Worm (Caenorhabditis elegans) whole organism, L1 larva: ENCODE results near the gene K03H1.7.

Source experiments
- C04F5.9 ChIP-seq: sonication (generic microtip); optimal IDR thresholded peaks from 2 replicates; lab custom pipeline; 2016; ENCODE audit warnings: missing genetic modification characterization, missing compliant biosample characterization
- C16A3.4 ChIP-seq: fragments of 150-350 bp; optimal IDR thresholded peaks from 2 replicates; lab custom pipeline; 2014; ENCODE audit warnings: missing biosample characterization, missing genetic modification characterization
- Y116A8C.19 ChIP-seq: sonication (generic microtip); optimal IDR thresholded peaks from 2 replicates; lab custom pipeline; 2016; ENCODE audit warnings: missing compliant biosample characterization, missing genetic modification characterization, borderline replicate concordance
- ama-1 ChIP-seq: fragments of 150-350 bp; optimal IDR thresholded peaks from 2 replicates; lab custom pipeline; 2014
- blmp-1 ChIP-seq: fragments of 150-350 bp; optimal IDR thresholded peaks from 2 replicates; lab custom pipeline; 2014; ENCODE audit warnings: missing biosample characterization, missing genetic modification characterization
- ceh-8 ChIP-seq: fragments of 200-800 bp; sonication (Bioruptor generic); optimal IDR thresholded peaks from 2 replicates; lab custom pipeline; 2018; ENCODE audit warnings: mild to moderate bottlenecking, missing genetic modification characterization, moderate library complexity, missing compliant biosample characterization
- ceh-90 ChIP-seq: sonication (generic microtip); optimal IDR thresholded peaks from 2 replicates; lab custom pipeline; 2016; ENCODE audit warnings: missing genetic modification characterization, missing compliant biosample characterization
- ces-1 ChIP-seq: fragments of 150-350 bp; optimal IDR thresholded peaks from 2 replicates; lab custom pipeline; 2014; ENCODE audit warnings: missing biosample characterization, missing genetic modification reagents, missing genetic modification characterization
- dpl-1 ChIP-seq, 3 experiments: fragments of 150-350 bp in 2 of 3; sonication (generic microtip) in 1 of 3; optimal IDR thresholded peaks; 2 replicates each; lab custom pipeline; 2014 to 2017; ENCODE audit warnings: missing biosample characterization in 3 of 3, missing genetic modification characterization in 3 of 3, missing genetic modification reagents in 3 of 3
- dsc-1 ChIP-seq: sonication (generic microtip); optimal IDR thresholded peaks from 2 replicates; lab custom pipeline; 2016; ENCODE audit warnings: mild to moderate bottlenecking, missing genetic modification characterization, missing compliant biosample characterization
- efl-1 ChIP-seq, 4 experiments: fragments of 150-350 bp; optimal IDR thresholded peaks in 3 of 4; peaks in 1 of 4; 1 replicate in 1 of 4; 2 replicates in 3 of 4; lab custom pipeline; 2014; ENCODE audit warnings: missing biosample characterization in 2 of 4, missing genetic modification characterization in 2 of 4, missing genetic modification reagents in 2 of 4
- efl-3 ChIP-seq: fragments of 200-800 bp; sonication (Bioruptor generic); optimal IDR thresholded peaks from 2 replicates; lab custom pipeline; 2018; ENCODE audit warnings: mild to moderate bottlenecking, missing genetic modification characterization, missing compliant biosample characterization
- egl-13 ChIP-seq: sonication (generic microtip); optimal IDR thresholded peaks from 2 replicates; lab custom pipeline; 2016; ENCODE audit warnings: missing genotype, missing genetic modification reagents, missing genetic modification characterization, missing compliant biosample characterization
- fkh-4 ChIP-seq: sonication (generic microtip); optimal IDR thresholded peaks from 2 replicates; lab custom pipeline; 2016; ENCODE audit warnings: missing compliant biosample characterization, missing genetic modification characterization, borderline replicate concordance
- fkh-8 ChIP-seq: sonication (generic microtip); optimal IDR thresholded peaks from 2 replicates; lab custom pipeline; 2016; ENCODE audit warnings: mild to moderate bottlenecking, missing genetic modification characterization, missing compliant biosample characterization
- grh-1 ChIP-seq: fragments of 200-800 bp; sonication (Bioruptor generic); IDR thresholded peaks from 2 replicates; pipeline ENCODE4 v1.3.6; 2022; ENCODE audit warnings: missing genetic modification reagents, missing genetic modification characterization, missing compliant biosample characterization
- lin-14 ChIP-seq: fragments of 200-800 bp; sonication (Bioruptor generic); optimal IDR thresholded peaks from 2 replicates; lab custom pipeline; 2018; ENCODE audit warnings: mild to moderate bottlenecking, missing genetic modification characterization, moderate library complexity, missing compliant biosample characterization
- lin-15B ChIP-seq: fragments of 150-350 bp; sonication (generic microtip); optimal IDR thresholded peaks from 3 replicates; lab custom pipeline; 2014; ENCODE audit warnings: missing biosample characterization, missing genetic modification characterization
- lsy-2 ChIP-seq, 2 experiments: fragments of 150-350 bp; optimal IDR thresholded peaks; 2 replicates each; lab custom pipeline; 2014; ENCODE audit warnings: missing biosample characterization in 2 of 2, missing genetic modification characterization in 2 of 2
- mdl-1 ChIP-seq, 2 experiments: fragments of 150-350 bp; optimal IDR thresholded peaks; 2 replicates each; lab custom pipeline; 2014 to 2017; ENCODE audit warnings: missing biosample characterization in 2 of 2, missing genetic modification characterization in 2 of 2, inconsistent platforms in 1 of 2
- mep-1 ChIP-seq: fragments of 150-350 bp; optimal IDR thresholded peaks from 2 replicates; lab custom pipeline; 2014; ENCODE audit warnings: missing biosample characterization, missing genetic modification characterization
- nhr-11 ChIP-seq: fragments of 150-350 bp; optimal IDR thresholded peaks from 2 replicates; lab custom pipeline; 2014; ENCODE audit warnings: missing biosample characterization, missing genetic modification characterization
- nhr-76 ChIP-seq: sonication (generic microtip); optimal IDR thresholded peaks from 2 replicates; lab custom pipeline; 2017; ENCODE audit warnings: missing biosample characterization, missing genetic modification characterization
- nhr-84 ChIP-seq: sonication (generic microtip); optimal IDR thresholded peaks from 2 replicates; lab custom pipeline; 2017; ENCODE audit warnings: missing biosample characterization, missing genetic modification characterization
- nhr-85 ChIP-seq: sonication (generic microtip); peaks from one replicate; lab custom pipeline; 2016; ENCODE audit warnings: missing genetic modification characterization, inconsistent platforms, missing compliant biosample characterization
- rnt-1 ChIP-seq: sonication (generic microtip); optimal IDR thresholded peaks from 2 replicates; lab custom pipeline; 2016; ENCODE audit warnings: mild to moderate bottlenecking, missing genetic modification characterization, moderate library complexity, missing compliant biosample characterization
- snpc-4 ChIP-seq: fragments of 150-350 bp; optimal IDR thresholded peaks from 2 replicates; lab custom pipeline; 2014; ENCODE audit warnings: missing biosample characterization, missing genetic modification characterization
- snu-23 ChIP-seq: sonication (generic microtip); optimal IDR thresholded peaks from 2 replicates; lab custom pipeline; 2016; ENCODE audit warnings: missing genetic modification characterization, missing compliant biosample characterization
- sptf-1 ChIP-seq: fragments of 150-350 bp; optimal IDR thresholded peaks from 2 replicates; lab custom pipeline; 2014; ENCODE audit warnings: missing biosample characterization, missing genetic modification characterization
- swsn-7 ChIP-seq: sonication (generic microtip); optimal IDR thresholded peaks from 2 replicates; lab custom pipeline; 2016; ENCODE audit warnings: missing genetic modification characterization, missing compliant biosample characterization
- tlp-1 ChIP-seq: fragments of 150-350 bp; optimal IDR thresholded peaks from 2 replicates; lab custom pipeline; 2014; ENCODE audit warnings: missing biosample characterization, missing genetic modification characterization
- unc-30 ChIP-seq: sonication (generic microtip); optimal IDR thresholded peaks from 2 replicates; lab custom pipeline; 2017; ENCODE audit warnings: missing biosample characterization, missing genetic modification characterization
- xbp-1 ChIP-seq: sonication (generic microtip); optimal IDR thresholded peaks from 2 replicates; lab custom pipeline; 2016; ENCODE audit warnings: missing genetic modification characterization, missing compliant biosample characterization
- ztf-11 ChIP-seq, 2 experiments: sonication (generic microtip); optimal IDR thresholded peaks; 2 replicates each; lab custom pipeline; 2016 to 2017; ENCODE audit warnings: missing genetic modification characterization in 2 of 2, missing biosample characterization in 1 of 2, missing compliant biosample characterization in 1 of 2

K03H1.7 gene

ce11 chrIII:9985542-9985941 is 38.3 kb downstream of the K03H1.7 start:
- no peak for TF ChIP-seq ces-1 (GFP tag; lab: Kevin White, UChicago)
- TF ChIP-seq lsy-2 (tag; optimal IDR thresholded peaks at IDR 0.05; lab: Kevin White, UChicago): no peak

ce11 chrIII:9986827-9987429 is 39.7 kb downstream of the K03H1.7 start, which contains the start of gene C05B5.12:
TSS of gene C05B5.12 (plus strand) at chrIII:9987379.
- peak; percentile 52 for TF ChIP-seq lin-14 (GFP tag; lab: Kevin White, UChicago)
- TF ChIP-seq efl-1 (optimal IDR thresholded peaks at IDR 0.05; lab: Kevin White, UChicago): no peak
- TF ChIP-seq efl-1 (GFP tag; optimal IDR thresholded peaks at IDR 0.05 in 1 of 2; lab: Kevin White, UChicago): no peak
- peak; percentile 46 for TF ChIP-seq rnt-1 (tag; lab: Kevin White, UChicago)

- TF ChIP-seq sptf-1 (tag; lab: Kevin White, UChicago): no peak
- TF ChIP-seq dpl-1 (GFP tag; optimal IDR thresholded peaks at IDR 0.05; lab: Kevin White, UChicago): no peak
- TF ChIP-seq Y116A8C.19 (tag; lab: Kevin White, UChicago): no peak
- TF ChIP-seq mdl-1 (tag; optimal IDR thresholded peaks at IDR 0.05; lab: Kevin White, UChicago): no peak
- no peak for TF ChIP-seq efl-3 (GFP tag; lab: Kevin White, UChicago)
- TF ChIP-seq nhr-85 (tag; lab: Kevin White, UChicago): no peak
- no peak for TF ChIP-seq snpc-4 (tag; lab: Kevin White, UChicago)
- no peak for TF ChIP-seq nhr-84 (tag; lab: Kevin White, UChicago)
- TF ChIP-seq swsn-7: no peak
- no peak for TF ChIP-seq fkh-8 (tag; lab: Kevin White, UChicago)
- no peak for TF ChIP-seq blmp-1
- no peak for TF ChIP-seq snu-23
- TF ChIP-seq C04F5.9 (tag; lab: Kevin White, UChicago): no peak
- no peak for TF ChIP-seq dsc-1 (tag; lab: Kevin White, UChicago)
- TF ChIP-seq lin-15B (tag; lab: Kevin White, UChicago): no peak
- no peak for TF ChIP-seq ces-1 (GFP tag; lab: Kevin White, UChicago)
Measured at ce11 chrIII:9988352-9988751, 41.1 kb downstream of the K03H1.7 start, which contains the start of gene C05B5.1. TSS of gene C05B5.1 (minus strand) at chrIII:9988452.

ce11 chrIII:9991324-9991723 is 44.1 kb downstream of the K03H1.7 start:
- TF ChIP-seq rnt-1 (tag; lab: Kevin White, UChicago) (peak; percentile 14), nhr-76 (tag; lab: Kevin White, UChicago) (no peak), lin-14 (GFP tag; lab: Kevin White, UChicago) (peak; percentile 74), xbp-1 (tag; lab: Kevin White, UChicago) (no peak), C16A3.4 (tag; lab: Kevin White, UChicago) (no peak), Y116A8C.19 (tag; lab: Kevin White, UChicago) (no peak), nhr-11 (no peak), grh-1 (GFP tag; lab: Robert Waterston, UW) (no peak), ztf-11 (tag; optimal IDR thresholded peaks at IDR 0.05; lab: Kevin White, UChicago) (no peak), mep-1 (peak; percentile 3), fkh-4 (tag; lab: Kevin White, UChicago) (no peak), nhr-85 (tag; lab: Kevin White, UChicago) (no peak), fkh-8 (tag; lab: Kevin White, UChicago) (no peak), ama-1 (lab: Kevin White, UChicago) (no peak), egl-13 (tag; lab: Kevin White, UChicago) (no peak), unc-30 (no peak), tlp-1 (tag; lab: Kevin White, UChicago) (no peak), efl-1 (optimal IDR thresholded peaks at IDR 0.05; lab: Kevin White, UChicago) (no peak), efl-1 (GFP tag; optimal IDR thresholded peaks at IDR 0.05 in 1 of 2; lab: Kevin White, UChicago) (no peak), blmp-1 (peak; percentile 82), ceh-8 (GFP tag; lab: Kevin White, UChicago) (no peak), ceh-90 (no peak)
